Fruit fly (Drosophila melanogaster) whole organism, embryonic: ENCODE measurements around the gene CG17187.
A peak's percentile ranks its signal among the peaks of the same experiment; 100 is the strongest.

Source experiments
- BEAF-32 ChIP-seq: fragments of 200-800 bp; sonication (Bioruptor generic); optimal IDR thresholded peaks from 3 replicates; lab custom pipeline; 2017; ENCODE audit warnings: missing biosample characterization, missing genetic modification characterization, mild to moderate bottlenecking, moderate library complexity, missing genetic modification reagents
- Bteb2 ChIP-seq: fragments of 200-800 bp; sonication (Bioruptor generic); optimal IDR thresholded peaks from 2 replicates; lab custom pipeline; 2016; ENCODE audit warnings: missing biosample characterization, missing genetic modification characterization
- CG10979 ChIP-seq: fragments of 200-800 bp; sonication (Bioruptor generic); optimal IDR thresholded peaks from 2 replicates; lab custom pipeline; 2018; ENCODE audit warnings: missing biosample characterization, mild to moderate bottlenecking, missing genetic modification characterization, moderate library complexity
- CG14710 ChIP-seq: fragments of 200-800 bp; sonication (Bioruptor generic); optimal IDR thresholded peaks from 3 replicates; lab custom pipeline; 2019; ENCODE audit warnings: missing biosample characterization, mild to moderate bottlenecking, missing genetic modification characterization, moderate library complexity
- CG1603 ChIP-seq: fragments of 200-800 bp; sonication (Bioruptor generic); optimal IDR thresholded peaks from 2 replicates; lab custom pipeline; 2019; ENCODE audit warnings: missing biosample characterization, mild to moderate bottlenecking, missing genetic modification characterization, moderate library complexity
- CG17568 ChIP-seq: fragments of 200-800 bp; sonication (Bioruptor generic); optimal IDR thresholded peaks from 2 replicates; lab custom pipeline; 2018; ENCODE audit warnings: missing biosample characterization, mild to moderate bottlenecking, missing genetic modification characterization, moderate library complexity
- CG2875 ChIP-seq: fragments of 200-800 bp; sonication (Bioruptor generic); optimal IDR thresholded peaks from 2 replicates; lab custom pipeline; 2017; ENCODE audit warnings: missing biosample characterization, mild to moderate bottlenecking, missing genetic modification characterization, missing genetic modification reagents
- CG42726 ChIP-seq: fragments of 200-800 bp; sonication (Bioruptor generic); IDR thresholded peaks from 2 replicates; pipeline ENCODE4 v1.3.6; 2022; ENCODE audit warnings: missing biosample characterization, missing genetic modification characterization; ENCODE audit not compliant: partially characterized antibody
- CG4617 ChIP-seq: fragments of 200-800 bp; sonication (Bioruptor generic); optimal IDR thresholded peaks from 3 replicates; lab custom pipeline; 2016; ENCODE audit warnings: missing biosample characterization, missing genetic modification characterization, borderline replicate concordance
- CG7271 ChIP-seq: fragments of 200-800 bp; sonication (Bioruptor generic); optimal IDR thresholded peaks from 2 replicates; lab custom pipeline; 2018; ENCODE audit warnings: missing biosample characterization, mild to moderate bottlenecking, missing genetic modification characterization, moderate library complexity
- CG7372 ChIP-seq: fragments of 200-800 bp; sonication (Bioruptor generic); IDR thresholded peaks from 2 replicates; pipeline ENCODE4 v1.3.6; 2022; ENCODE audit warnings: missing biosample characterization, missing genetic modification characterization
- CG7963 ChIP-seq: fragments of 200-800 bp; sonication (Bioruptor generic); IDR thresholded peaks from 3 replicates; pipeline ENCODE4 v1.3.6; 2022; ENCODE audit warnings: missing biosample characterization, missing genetic modification characterization; ENCODE audit not compliant: partially characterized antibody
- CG8089 ChIP-seq: fragments of 200-800 bp; sonication (Bioruptor generic); optimal IDR thresholded peaks from 3 replicates; lab custom pipeline; 2016; ENCODE audit warnings: missing biosample characterization, missing genetic modification characterization
- CG8924 ChIP-seq: fragments of 200-800 bp; optimal IDR thresholded peaks from 3 replicates; lab custom pipeline; 2019; ENCODE audit warnings: missing biosample characterization, mild to moderate bottlenecking, missing genetic modification characterization, moderate library complexity
- CG9609 ChIP-seq: fragments of 200-800 bp; sonication (Bioruptor generic); optimal IDR thresholded peaks from 3 replicates; lab custom pipeline; 2016; ENCODE audit warnings: missing biosample characterization, missing genetic modification characterization
- CG9797 ChIP-seq: fragments of 200-800 bp; sonication (Bioruptor generic); optimal IDR thresholded peaks from 3 replicates; lab custom pipeline; 2018; ENCODE audit warnings: missing biosample characterization, mild to moderate bottlenecking, missing genetic modification characterization
- CG9876 ChIP-seq: fragments of 200-800 bp; sonication (Bioruptor generic); optimal IDR thresholded peaks from 2 replicates; lab custom pipeline; 2016; ENCODE audit warnings: missing biosample characterization, missing genetic modification characterization
- D ChIP-seq, 2 experiments: fragments of 200-800 bp in 1 of 2; fragments of >200 bp in 1 of 2; sonication (Bioruptor generic) in 1 of 2; optimal IDR thresholded peaks; 2 replicates in 1 of 2; 3 replicates in 1 of 2; lab custom pipeline; 2017; ENCODE audit warnings: mild to moderate bottlenecking in 1 of 2, missing biosample characterization in 1 of 2, missing genetic modification characterization in 1 of 2, missing genetic modification reagents in 1 of 2
- D19B ChIP-seq: fragments of 200-800 bp; sonication (Bioruptor generic); optimal IDR thresholded peaks from 2 replicates; lab custom pipeline; 2017; ENCODE audit warnings: missing biosample characterization, mild to moderate bottlenecking, missing genetic modification characterization
- Doc2 ChIP-seq: fragments of 200-800 bp; sonication (Bioruptor generic); IDR thresholded peaks from 2 replicates; pipeline ENCODE4 v1.3.6; 2022; ENCODE audit warnings: missing biosample characterization, missing genetic modification characterization
- Dp ChIP-seq: fragments of 200-800 bp; sonication (Bioruptor generic); optimal IDR thresholded peaks from 2 replicates; lab custom pipeline; 2018; ENCODE audit warnings: missing biosample characterization, mild to moderate bottlenecking, missing genetic modification characterization, moderate library complexity
- Hey ChIP-seq: fragments of 200-800 bp; sonication (Bioruptor generic); optimal IDR thresholded peaks from 3 replicates; lab custom pipeline; 2018; ENCODE audit warnings: missing biosample characterization, mild to moderate bottlenecking, missing genetic modification characterization
- HmgZ ChIP-seq: fragments of 200-800 bp; sonication (Bioruptor generic); optimal IDR thresholded peaks from 2 replicates; lab custom pipeline; 2018; ENCODE audit warnings: missing biosample characterization, mild to moderate bottlenecking, missing genetic modification characterization
- Hsf ChIP-seq: fragments of 200-800 bp; sonication (Bioruptor generic); optimal IDR thresholded peaks from 3 replicates; lab custom pipeline; 2016; ENCODE audit warnings: missing biosample characterization, missing genetic modification characterization
- MBD-R2 ChIP-seq: fragments of 200-800 bp; sonication (Bioruptor generic); IDR thresholded peaks from 2 replicates; pipeline ENCODE4 v1.3.6; 2022; ENCODE audit warnings: missing biosample characterization, missing genetic modification characterization
- MESR4 ChIP-seq: fragments of 200-800 bp; sonication (Bioruptor generic); optimal IDR thresholded peaks from 2 replicates; lab custom pipeline; 2018; ENCODE audit warnings: missing biosample characterization, mild to moderate bottlenecking, missing genetic modification characterization, moderate library complexity
- NC2β ChIP-seq: fragments of 200-800 bp; sonication (Bioruptor generic); optimal IDR thresholded peaks from 2 replicates; lab custom pipeline; 2016; ENCODE audit warnings: missing biosample characterization, missing genetic modification characterization
- Sin3A ChIP-seq: fragments of >200 bp; optimal IDR thresholded peaks from 2 replicates; lab custom pipeline; 2018
- YL-1 ChIP-seq: fragments of 200-800 bp; sonication (Bioruptor generic); optimal IDR thresholded peaks from 3 replicates; lab custom pipeline; 2017; ENCODE audit warnings: missing biosample characterization, mild to moderate bottlenecking, missing genetic modification characterization
- cas ChIP-seq: fragments of 200-800 bp; sonication (Bioruptor generic); IDR thresholded peaks from 2 replicates; pipeline ENCODE4 v1.3.6; 2022; ENCODE audit warnings: missing biosample characterization, missing genetic modification characterization
- crp ChIP-seq, 2 experiments: fragments of 200-800 bp; sonication (Bioruptor generic); optimal IDR thresholded peaks; 2 replicates in 1 of 2; 3 replicates in 1 of 2; lab custom pipeline; 2017; ENCODE audit warnings: missing biosample characterization in 2 of 2, missing genetic modification characterization in 2 of 2, mild to moderate bottlenecking in 1 of 2, moderate library complexity in 1 of 2
- dm ChIP-seq: fragments of 200-800 bp; sonication (Bioruptor generic); optimal IDR thresholded peaks from 3 replicates; lab custom pipeline; 2016; ENCODE audit warnings: missing biosample characterization, missing genetic modification characterization
- en ChIP-seq: fragments of 200-800 bp; sonication (Bioruptor generic); optimal IDR thresholded peaks from 2 replicates; lab custom pipeline; 2016; ENCODE audit warnings: missing biosample characterization, missing genetic modification characterization
- eyg ChIP-seq: fragments of 200-800 bp; sonication (Bioruptor generic); optimal IDR thresholded peaks from 3 replicates; lab custom pipeline; 2016; ENCODE audit warnings: missing biosample characterization, missing genetic modification characterization
- ftz-f1 ChIP-seq: fragments of 200-800 bp; sonication (Bioruptor generic); optimal IDR thresholded peaks from 2 replicates; lab custom pipeline; 2016; ENCODE audit warnings: missing biosample characterization, missing genetic modification characterization
- gfzf ChIP-seq: fragments of 200-800 bp; sonication (Bioruptor generic); optimal IDR thresholded peaks from 2 replicates; lab custom pipeline; 2016; ENCODE audit warnings: missing biosample characterization, mild to moderate bottlenecking, missing genetic modification characterization, moderate library complexity
- hkb ChIP-seq, 2 experiments: fragments of 200-800 bp in 1 of 2; fragments of >200 bp in 1 of 2; sonication (Bioruptor generic) in 1 of 2; IDR thresholded peaks in 1 of 2; optimal IDR thresholded peaks in 1 of 2; 2 replicates each; pipeline versions ENCODE4 v1.3.6 to Lab custom; 2017 to 2022; ENCODE audit warnings: missing biosample characterization in 1 of 2, missing genetic modification characterization in 1 of 2
- otp ChIP-seq: fragments of 200-800 bp; sonication (Bioruptor generic); IDR thresholded peaks from 3 replicates; pipeline ENCODE4, ENCODE4 v1.3.6; 2022; ENCODE audit warnings: missing biosample characterization, missing genetic modification characterization
- pzg ChIP-seq: fragments of 200-800 bp; sonication (Bioruptor generic); optimal IDR thresholded peaks from 3 replicates; lab custom pipeline; 2018; ENCODE audit warnings: missing biosample characterization, mild to moderate bottlenecking, missing genetic modification characterization, moderate library complexity
- trem ChIP-seq: fragments of 200-800 bp; optimal IDR thresholded peaks from 3 replicates; lab custom pipeline; 2019; ENCODE audit warnings: missing biosample characterization, mild to moderate bottlenecking, missing genetic modification characterization, moderate library complexity
- vvl ChIP-seq: fragments of 200-800 bp; sonication (Bioruptor generic); IDR thresholded peaks from 2 replicates; pipeline ENCODE4 v1.3.6; 2022; ENCODE audit warnings: missing biosample characterization, missing genetic modification characterization

Gene CG17187

DNA sequence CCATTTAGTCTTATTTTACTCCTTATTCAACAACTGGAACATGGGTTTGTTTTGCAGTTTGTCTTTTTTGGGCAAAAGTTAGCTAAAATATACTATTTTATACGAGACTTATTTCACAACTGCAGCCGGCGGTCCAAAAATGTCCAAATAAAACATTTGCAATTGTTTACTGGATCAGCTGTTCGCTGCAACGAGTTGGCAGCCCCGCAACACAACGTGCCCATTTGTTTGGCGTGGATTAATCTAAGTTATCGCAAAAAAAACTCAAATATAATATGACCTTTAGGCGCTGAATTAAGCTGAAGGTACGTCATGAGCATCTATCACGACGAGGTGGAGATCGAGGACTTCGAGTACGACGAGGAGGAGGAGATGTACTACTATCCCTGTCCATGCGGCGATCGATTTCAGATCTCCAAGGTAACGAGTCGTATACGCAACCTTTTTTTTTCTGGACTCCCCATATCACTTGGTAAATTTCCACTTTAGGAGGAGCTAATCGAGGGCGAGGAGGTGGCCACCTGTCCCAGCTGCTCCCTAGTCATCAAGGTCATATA lies at the start of gene CG17187, which contains the start of gene Dph3:
CG17187 (minus strand) TSS at position 175 of the 557 bp plus-strand sequence.
Dph3 (plus strand) TSS at position 208 of the 557 bp plus-strand sequence.
- no peak for TF ChIP-seq D19B
- no peak for TF ChIP-seq CG2875 (GFP tag; lab: Kevin White, UChicago)
- peak; percentile 85 for TF ChIP-seq MBD-R2 (GFP tag; lab: Robert Waterston, UW)
- TF ChIP-seq CG7271 (tag; lab: Kevin White, UChicago) = no peak
- peak; percentile 40 for TF ChIP-seq pzg (GFP tag; lab: Kevin White, UChicago)
- no peak for TF ChIP-seq Hsf (GFP tag; lab: Kevin White, UChicago)
- TF ChIP-seq CG9609 (GFP tag; lab: Kevin White, UChicago) = no peak
- peak; percentile 14 for TF ChIP-seq Sin3A (lab: Kevin White, UChicago)
- no peak for TF ChIP-seq Hey (tag; lab: Kevin White, UChicago)
- TF ChIP-seq BEAF-32 (GFP tag; lab: Kevin White, UChicago) = peak; percentile 13
- TF ChIP-seq en (GFP tag; lab: Kevin White, UChicago) = no peak
- TF ChIP-seq CG7963 (GFP tag; lab: Robert Waterston, UW) = no peak
- no peak for TF ChIP-seq D (optimal IDR thresholded peaks at IDR 0.05; lab: Kevin White, UChicago)
- no peak for TF ChIP-seq D (GFP tag; optimal IDR thresholded peaks at IDR 0.05; lab: Kevin White, UChicago)
- peak; percentile 31 for TF ChIP-seq CG1603 (tag; lab: Kevin White, UChicago)
- TF ChIP-seq trem (tag; lab: Kevin White, UChicago) = peak; percentile 98
- TF ChIP-seq CG7372 = peak; percentile 58
- peak; percentile 74 for TF ChIP-seq dm (GFP tag; lab: Kevin White, UChicago)
- TF ChIP-seq CG14710 (tag; lab: Kevin White, UChicago) = peak; percentile 5
- TF ChIP-seq ftz-f1 (GFP tag; lab: Kevin White, UChicago) = peak; percentile 70
- TF ChIP-seq CG8924 = peak; percentile 19
- no peak for TF ChIP-seq CG42726 (GFP tag; lab: Robert Waterston, UW)
- peak; percentile 62 for TF ChIP-seq MESR4
- no peak for TF ChIP-seq eyg
- TF ChIP-seq Bteb2 = no peak
- no peak for TF ChIP-seq CG9876 (GFP tag; lab: Kevin White, UChicago)
- TF ChIP-seq Doc2 (GFP tag; lab: Robert Waterston, UW) = no peak
- TF ChIP-seq vvl = peak; percentile 26; the same call in 1 of the 2 replicates
- peak; percentile 36 for TF ChIP-seq YL-1 (GFP tag; lab: Kevin White, UChicago)
- peak; percentile 10 for TF ChIP-seq Dp (GFP tag; lab: Kevin White, UChicago)
- no peak for TF ChIP-seq hkb (optimal IDR thresholded peaks at IDR 0.05; lab: Kevin White, UChicago)
- no peak for TF ChIP-seq hkb (GFP tag; IDR thresholded peaks at IDR 0.05; lab: Robert Waterston, UW)
- no peak for TF ChIP-seq NC2β
- TF ChIP-seq crp (GFP tag; optimal IDR thresholded peaks at IDR 0.05; lab: Kevin White, UChicago) = peak; percentile 71 to 91
- TF ChIP-seq CG4617 = peak; percentile 14
- TF ChIP-seq HmgZ (tag; lab: Kevin White, UChicago) = peak; percentile 3
- no peak for TF ChIP-seq cas (GFP tag; lab: Robert Waterston, UW)
- TF ChIP-seq gfzf (GFP tag; lab: Kevin White, UChicago) = peak; percentile 56
- no peak for TF ChIP-seq otp
- peak; percentile 15 for TF ChIP-seq CG9797 (GFP tag; lab: Kevin White, UChicago)
- TF ChIP-seq CG8089 = no peak
- no peak for TF ChIP-seq CG17568
- peak; percentile 35 for TF ChIP-seq CG10979
